Worm (Caenorhabditis elegans) whole organism, L3 larva: ENCODE measurements around the gene tbc-16.

Experiments
- R02D3.7 ChIP-seq: fragments of 150-350 bp; optimal IDR thresholded peaks from 2 replicates; lab custom pipeline; 2014; ENCODE audit warnings: missing biosample characterization, missing genetic modification characterization
- ZK546.5 ChIP-seq: sonication (generic microtip); optimal IDR thresholded peaks from 2 replicates; lab custom pipeline; 2017; ENCODE audit warnings: missing biosample characterization, missing genetic modification characterization
- aly-2 ChIP-seq: fragments of 150-350 bp; optimal IDR thresholded peaks from 2 replicates; lab custom pipeline; 2014; ENCODE audit warnings: missing biosample characterization, missing genetic modification characterization
- ama-1 ChIP-seq: fragments of 150-350 bp; optimal IDR thresholded peaks from 2 replicates; lab custom pipeline; 2018
- ceh-16 ChIP-seq: sonication (generic microtip); optimal IDR thresholded peaks from 2 replicates; lab custom pipeline; 2017; ENCODE audit warnings: missing biosample characterization, missing genetic modification characterization
- ceh-82 ChIP-seq: fragments of 150-350 bp; optimal IDR thresholded peaks from 2 replicates; lab custom pipeline; 2014; ENCODE audit warnings: missing biosample characterization, missing genetic modification characterization
- ceh-9 ChIP-seq: sonication (generic microtip); optimal IDR thresholded peaks from 2 replicates; lab custom pipeline; 2018; ENCODE audit warnings: missing biosample characterization, missing genetic modification characterization
- daf-12 ChIP-seq: fragments of 150-350 bp; optimal IDR thresholded peaks from 2 replicates; lab custom pipeline; 2014; ENCODE audit warnings: missing biosample characterization, missing genetic modification reagents, missing genetic modification characterization
- egl-5 ChIP-seq: fragments of 150-350 bp; optimal IDR thresholded peaks from 2 replicates; lab custom pipeline; 2017; ENCODE audit warnings: missing biosample characterization, missing genetic modification reagents, missing genetic modification characterization, inconsistent platforms
- elt-2 ChIP-seq: sonication (generic microtip); optimal IDR thresholded peaks from 2 replicates; lab custom pipeline; 2016; ENCODE audit warnings: missing genetic modification reagents, mild to moderate bottlenecking, missing genetic modification characterization, missing compliant biosample characterization
- elt-3 ChIP-seq, 3 experiments: fragments of 150-350 bp in 1 of 3; sonication (generic microtip) in 2 of 3; optimal IDR thresholded peaks; 2 replicates in 2 of 3; 4 replicates in 1 of 3; lab custom pipeline; 2014 to 2017; ENCODE audit warnings: missing biosample characterization in 3 of 3, missing genetic modification characterization in 3 of 3
- fkh-2 ChIP-seq: fragments of 150-350 bp; optimal IDR thresholded peaks from 2 replicates; lab custom pipeline; 2014; ENCODE audit warnings: missing biosample characterization, missing genetic modification reagents, missing genetic modification characterization
- fos-1 ChIP-seq: fragments of 150-350 bp; optimal IDR thresholded peaks from 2 replicates; lab custom pipeline; 2014; ENCODE audit warnings: missing biosample characterization, missing genetic modification characterization
- hmg-11 ChIP-seq: sonication (generic microtip); optimal IDR thresholded peaks from 2 replicates; lab custom pipeline; 2016; ENCODE audit warnings: missing genetic modification characterization, missing compliant biosample characterization
- jun-1 ChIP-seq: fragments of 150-350 bp; optimal IDR thresholded peaks from 2 replicates; lab custom pipeline; 2014; ENCODE audit warnings: missing biosample characterization, missing genetic modification reagents, missing genetic modification characterization
- lin-39 ChIP-seq: fragments of 150-350 bp; optimal IDR thresholded peaks from 2 replicates; lab custom pipeline; 2018; ENCODE audit warnings: missing biosample characterization, missing genetic modification reagents, missing genetic modification characterization
- lsy-12 ChIP-seq: sonication (generic microtip); optimal IDR thresholded peaks from 2 replicates; lab custom pipeline; 2016; ENCODE audit warnings: mild to moderate bottlenecking, missing genetic modification characterization, missing compliant biosample characterization
- mdl-1 ChIP-seq: fragments of 150-350 bp; optimal IDR thresholded peaks from 2 replicates; lab custom pipeline; 2014; ENCODE audit warnings: missing biosample characterization, missing genetic modification characterization
- mml-1 ChIP-seq: fragments of 150-350 bp; sonication (generic microtip); optimal IDR thresholded peaks from 3 replicates; lab custom pipeline; 2014; ENCODE audit warnings: missing biosample characterization, missing genetic modification characterization
- nfya-1 ChIP-seq: sonication (generic microtip); optimal IDR thresholded peaks from 2 replicates; lab custom pipeline; 2017; ENCODE audit warnings: missing genetic modification characterization, mild to moderate bottlenecking, missing compliant biosample characterization, antibody characterized with exemption, moderate library complexity; ENCODE audit not compliant: insufficient read depth
- nhr-11 ChIP-seq: fragments of 150-350 bp; optimal IDR thresholded peaks from 2 replicates; lab custom pipeline; 2014; ENCODE audit warnings: missing biosample characterization, missing genetic modification characterization
- nhr-12 ChIP-seq: fragments of 150-350 bp; optimal IDR thresholded peaks from 2 replicates; lab custom pipeline; 2014; ENCODE audit warnings: missing biosample characterization, missing genetic modification characterization
- nhr-23 ChIP-seq: fragments of 150-350 bp; optimal IDR thresholded peaks from 2 replicates; lab custom pipeline; 2014; ENCODE audit warnings: missing biosample characterization, missing genetic modification reagents, missing genetic modification characterization
- nhr-237 ChIP-seq: fragments of 150-350 bp; optimal IDR thresholded peaks from 2 replicates; lab custom pipeline; 2014; ENCODE audit warnings: missing biosample characterization, missing genetic modification characterization
- nhr-25 ChIP-seq: sonication (generic microtip); optimal IDR thresholded peaks from 2 replicates; lab custom pipeline; 2017; ENCODE audit warnings: missing biosample characterization, missing genetic modification characterization
- nhr-28 ChIP-seq: fragments of 150-350 bp; optimal IDR thresholded peaks from 2 replicates; lab custom pipeline; 2014; ENCODE audit warnings: missing biosample characterization, missing genetic modification characterization
- nhr-43 ChIP-seq: sonication (generic microtip); optimal IDR thresholded peaks from 2 replicates; lab custom pipeline; 2016; ENCODE audit warnings: mild to moderate bottlenecking, missing genetic modification characterization, missing compliant biosample characterization; ENCODE audit not compliant: poor library complexity, severe bottlenecking
- nhr-67 ChIP-seq: fragments of 150-350 bp; optimal IDR thresholded peaks from 2 replicates; lab custom pipeline; 2014; ENCODE audit warnings: missing biosample characterization, missing genetic modification characterization
- nhr-76 ChIP-seq: fragments of 150-350 bp; sonication (generic microtip); optimal IDR thresholded peaks from 5 replicates; lab custom pipeline; 2014; ENCODE audit warnings: missing biosample characterization, missing genetic modification characterization
- pha-4 ChIP-seq: fragments of 150-350 bp; optimal IDR thresholded peaks from 2 replicates; lab custom pipeline; 2014; ENCODE audit warnings: missing biosample characterization, missing genetic modification reagents, missing genetic modification characterization
- pqm-1 ChIP-seq: fragments of 150-350 bp; optimal IDR thresholded peaks from 2 replicates; lab custom pipeline; 2017; ENCODE audit warnings: missing biosample characterization, missing genetic modification characterization, inconsistent platforms
- sea-2 ChIP-seq: fragments of 150-350 bp; sonication (generic microtip); optimal IDR thresholded peaks from 4 replicates; lab custom pipeline; 2014; ENCODE audit warnings: missing biosample characterization, missing genetic modification reagents, missing genetic modification characterization
- snpc-4 ChIP-seq: fragments of 150-350 bp; optimal IDR thresholded peaks from 2 replicates; lab custom pipeline; 2014; ENCODE audit warnings: missing biosample characterization, missing genetic modification characterization
- tbx-2 ChIP-seq: sonication (generic microtip); optimal IDR thresholded peaks from 2 replicates; lab custom pipeline; 2016; ENCODE audit warnings: mild to moderate bottlenecking, missing genetic modification characterization, missing compliant biosample characterization
- unc-39 ChIP-seq: sonication (generic microtip); optimal IDR thresholded peaks from 4 replicates; lab custom pipeline; 2017; ENCODE audit warnings: missing biosample characterization, missing genetic modification characterization
- unc-62 ChIP-seq: fragments of 150-350 bp; sonication (generic microtip); optimal IDR thresholded peaks from 4 replicates; lab custom pipeline; 2014; ENCODE audit warnings: missing biosample characterization, missing genetic modification reagents, missing genetic modification characterization
- zag-1 ChIP-seq: fragments of 150-350 bp; optimal IDR thresholded peaks from 2 replicates; lab custom pipeline; 2014; ENCODE audit warnings: missing biosample characterization, missing genetic modification characterization
- ztf-11 ChIP-seq: fragments of 150-350 bp; optimal IDR thresholded peaks from 2 replicates; lab custom pipeline; 2014; ENCODE audit warnings: missing biosample characterization, missing genetic modification characterization

Gene tbc-16

ce11 chrX:5935473-5935872 is 38.3 kb downstream of the tbc-16 start, which contains the start of gene C46F4.3:
Gene C46F4.3, plus strand, starts transcription at chrX:5935773.
- no peak for TF ChIP-seq mml-1 (tag; lab: Kevin White, UChicago)
- no peak for TF ChIP-seq elt-2 (tag; lab: Kevin White, UChicago)
- TF ChIP-seq aly-2 (tag; lab: Kevin White, UChicago), result no peak
- no peak for TF ChIP-seq fkh-2 (tag; lab: Kevin White, UChicago)
- no peak for TF ChIP-seq R02D3.7 (tag; lab: Kevin White, UChicago)
- TF ChIP-seq fos-1 (tag; lab: Kevin White, UChicago), result no peak

- no peak for TF ChIP-seq ztf-11
- TF ChIP-seq jun-1 (tag; lab: Kevin White, UChicago), result no peak
- peak; percentile 61 for TF ChIP-seq pqm-1 (tag; lab: Kevin White, UChicago)
- TF ChIP-seq ama-1 (lab: Kevin White, UChicago), result peak; percentile 27
- no peak for TF ChIP-seq ceh-16 (tag; lab: Kevin White, UChicago)
Observed at ce11 chrX:5941325-5941724, 44.2 kb downstream of the tbc-16 start.

ce11 chrX:5942171-5942570 is 45.0 kb downstream of the tbc-16 start:
- TF ChIP-seq nhr-28 (tag; lab: Kevin White, UChicago) (no peak), zag-1 (tag; lab: Kevin White, UChicago) (no peak), nfya-1 (tag; lab: Kevin White, UChicago) (peak; percentile 20), pha-4 (tag; lab: Kevin White, UChicago) (peak; percentile 61), hmg-11 (no peak), daf-12 (tag; lab: Kevin White, UChicago) (no peak), ZK546.5 (tag; lab: Kevin White, UChicago) (no peak), nhr-76 (tag; lab: Kevin White, UChicago) (no peak), nhr-43 (tag; lab: Kevin White, UChicago) (peak; percentile 36), mdl-1 (tag; lab: Kevin White, UChicago) (peak; percentile 29), sea-2 (GFP tag; lab: Kevin White, UChicago) (no peak), ceh-82 (tag; lab: Kevin White, UChicago) (no peak), lin-39 (tag; lab: Kevin White, UChicago) (no peak), nhr-25 (peak; percentile 17), nhr-23 (tag; lab: Kevin White, UChicago) (peak; percentile 43), ama-1 (lab: Kevin White, UChicago) (peak; percentile 24), snpc-4 (peak; percentile 6), nhr-237 (no peak), nhr-11 (tag; lab: Kevin White, UChicago) (peak; percentile 23), elt-3 (tag; optimal IDR thresholded peaks at IDR 0.05; lab: Kevin White, UChicago) (no peak)

- TF ChIP-seq nhr-25 (no peak), tbx-2 (tag; lab: Kevin White, UChicago) (no peak), R02D3.7 (tag; lab: Kevin White, UChicago) (no peak), ceh-16 (tag; lab: Kevin White, UChicago) (no peak), unc-39 (tag; lab: Kevin White, UChicago) (no peak), snpc-4 (no peak), unc-62 (GFP tag; lab: Kevin White, UChicago) (no peak), egl-5 (no peak), nfya-1 (tag; lab: Kevin White, UChicago) (no peak), pqm-1 (tag; lab: Kevin White, UChicago) (no peak), fkh-2 (tag; lab: Kevin White, UChicago) (no peak)
Observed at ce11 chrX:5943908-5944307, 46.8 kb downstream of the tbc-16 start.

- TF ChIP-seq nhr-11 (tag; lab: Kevin White, UChicago) (no peak), nhr-25 (peak; percentile 7), ceh-82 (tag; lab: Kevin White, UChicago) (no peak), nhr-12 (tag; lab: Kevin White, UChicago) (no peak), nhr-76 (tag; lab: Kevin White, UChicago) (no peak), ceh-9 (tag; lab: Kevin White, UChicago) (no peak), lsy-12 (no peak), nhr-67 (tag; lab: Kevin White, UChicago) (no peak)
Observed at ce11 chrX:5944488-5944887, 47.4 kb downstream of the tbc-16 start, which contains the start of gene acs-17. Gene acs-17, minus strand, starts transcription at chrX:5944510.
